Fruit fly (Drosophila melanogaster) whole organism, prepupa: ENCODE results near the gene Mvd.
"Not testable (repeated sequence)": the region's sequence is repeated elsewhere in the genome, so short reads cannot be mapped to it uniquely, and the experiment has no call there.

Experiments
- CG16779 ChIP-seq: fragments of 200-800 bp; sonication (Bioruptor generic); optimal IDR thresholded peaks from 3 replicates; lab custom pipeline; 2017; ENCODE audit warnings: missing biosample characterization, mild to moderate bottlenecking, missing genetic modification characterization
- CG6854 ChIP-seq: fragments of 200-800 bp; sonication (Bioruptor generic); optimal IDR thresholded peaks from 2 replicates; lab custom pipeline; 2017; ENCODE audit warnings: missing biosample characterization, mild to moderate bottlenecking, missing genetic modification characterization
- CG9139 ChIP-seq: fragments of 200-800 bp; sonication (Bioruptor generic); optimal IDR thresholded peaks from 3 replicates; lab custom pipeline; 2017; ENCODE audit warnings: missing biosample characterization, mild to moderate bottlenecking, missing genetic modification characterization
- cyc ChIP-seq: fragments of 200-800 bp; sonication (Bioruptor generic); optimal IDR thresholded peaks from 3 replicates; lab custom pipeline; 2016; ENCODE audit warnings: missing biosample characterization, missing genetic modification characterization
- fd59A ChIP-seq: fragments of 200-800 bp; sonication (Bioruptor generic); optimal IDR thresholded peaks from 2 replicates; lab custom pipeline; 2017; ENCODE audit warnings: missing biosample characterization, mild to moderate bottlenecking, missing genetic modification characterization, missing genetic modification reagents

dm6 chrX:15799085-15799557 lies 50.2 kb downstream of the Mvd start, which contains the start of the genes sordd2 and CG15602:
- TF ChIP-seq CG6854; CG16779 (tag; lab: Kevin White, UChicago); CG9139 (GFP tag; lab: Kevin White, UChicago); fd59A; cyc: not testable (repeated sequence)
